Worm (Caenorhabditis elegans): ENCODE data around the gene oac-29.
A peak's percentile ranks its signal among the peaks of the same experiment; 100 is the strongest.

Gene oac-29

ce11 chrV:8609776-8610529, 25.5 kb downstream of the oac-29 start:
- TF ChIP-seq ref-2 (tag; optimal IDR thresholded peaks at IDR 0.05) (peak; percentile 4), ceh-18 (tag; optimal IDR thresholded peaks at IDR 0.05) (no peak), ama-1 (optimal IDR thresholded peaks at IDR 0.05) (no peak)

ce11 chrV:8608483-8608882, 27.0 kb downstream of the oac-29 start:
- no peak for TF ChIP-seq madf-2 (tag; optimal IDR thresholded peaks at IDR 0.05)

ce11 chrV:8607353-8607850, 28.1 kb downstream of the oac-29 start, which contains the start of gene smk-1:
smk-1 (plus strand) TSS chrV:8607800.
- no peak for TF ChIP-seq ttx-3 (tag; optimal IDR thresholded peaks at IDR 0.05)
- no peak for TF ChIP-seq unc-3 (GFP tag; conservative IDR thresholded peaks at IDR 0.05)
- TF ChIP-seq unc-3 (tag; optimal IDR thresholded peaks at IDR 0.05), result no peak
- TF ChIP-seq lin-11 (tag; optimal IDR thresholded peaks at IDR 0.05), result no peak
- no peak for TF ChIP-seq eyg-1 (tag; optimal IDR thresholded peaks at IDR 0.05)

- TF ChIP-seq odd-2 (tag; optimal IDR thresholded peaks at IDR 0.05) (no peak), ceh-45 (GFP tag; IDR thresholded peaks at IDR 0.05) (no peak), elt-4 (tag; optimal IDR thresholded peaks at IDR 0.05) (no peak), che-1 (tag; optimal IDR thresholded peaks at IDR 0.05) (peak; percentile 3), ceh-22 (tag; optimal IDR thresholded peaks at IDR 0.05) (no peak), nfya-1 (tag; optimal IDR thresholded peaks at IDR 0.05) (peak; percentile 90), unc-55 (GFP tag; optimal IDR thresholded peaks at IDR 0.05) (peak; percentile 61), ceh-30 (tag; optimal IDR thresholded peaks at IDR 0.05) (no peak), elt-2 (tag; optimal IDR thresholded peaks at IDR 0.05) (peak; percentile 80), ceh-24 (tag; optimal IDR thresholded peaks at IDR 0.05) (no peak), lim-6 (tag; optimal IDR thresholded peaks at IDR 0.05) (no peak), fkh-10 (GFP tag; optimal IDR thresholded peaks at IDR 0.05) (no peak), rnt-1 (tag; optimal IDR thresholded peaks at IDR 0.05) (peak; percentile 58), C38D4.7 (GFP tag; optimal IDR thresholded peaks at IDR 0.05) (no peak), pha-2 (tag; optimal IDR thresholded peaks at IDR 0.05) (no peak), npax-4 (tag; optimal IDR thresholded peaks at IDR 0.05) (no peak), pat-9 (tag; optimal IDR thresholded peaks at IDR 0.05) (no peak), fkh-6 (tag; optimal IDR thresholded peaks at IDR 0.05) (no peak), hlh-6 (tag; optimal IDR thresholded peaks at IDR 0.05) (no peak), ceh-2 (tag; optimal IDR thresholded peaks at IDR 0.05) (peak; percentile 13), pha-4 (tag; optimal IDR thresholded peaks at IDR 0.05) (no peak), nhr-11 (tag; optimal IDR thresholded peaks at IDR 0.05) (no peak), ztf-16 (tag; optimal IDR thresholded peaks at IDR 0.05) (peak; percentile 7), pax-1 (tag; optimal IDR thresholded peaks at IDR 0.05) (peak; percentile 9), ceh-48 (tag; optimal IDR thresholded peaks at IDR 0.05) (no peak), ttx-3 (tag; optimal IDR thresholded peaks at IDR 0.05) (no peak), ets-4 (tag; optimal IDR thresholded peaks at IDR 0.05) (peak; percentile 34), K02D7.2 (tag; optimal IDR thresholded peaks at IDR 0.05) (no peak), fax-1 (tag; optimal IDR thresholded peaks at IDR 0.05) (no peak), sdc-2 (tag; optimal IDR thresholded peaks at IDR 0.05) (peak; percentile 32), madf-2 (tag; optimal IDR thresholded peaks at IDR 0.05) (no peak), unc-86 (tag; optimal IDR thresholded peaks at IDR 0.05) (peak; percentile 9), tbx-2 (tag; optimal IDR thresholded peaks at IDR 0.05) (peak; percentile 76), tbx-7 (tag; optimal IDR thresholded peaks at IDR 0.05) (no peak), pag-3 (tag; optimal IDR thresholded peaks at IDR 0.05; ENCODE audit: borderline replicate concordance) (no peak), hlh-15 (tag; optimal IDR thresholded peaks at IDR 0.05) (no peak), gmeb-2 (tag; optimal IDR thresholded peaks at IDR 0.05) (no peak), unc-42 (tag; optimal IDR thresholded peaks at IDR 0.05) (peak; percentile 88), ref-2 (tag; optimal IDR thresholded peaks at IDR 0.05) (peak; percentile 72), K09A11.1 (tag; optimal IDR thresholded peaks at IDR 0.05; ENCODE audit: insufficient read depth) (no peak)
Measured at ce11 chrV:8606099-8606696, 29.3 kb downstream of the oac-29 start, which contains the start of gene vps-60. vps-60 (minus strand) TSS chrV:8606128.
